Worm (Caenorhabditis elegans): Measurements from ENCODE around the gene cng-1.

ce11 chrV:15012542-15013301 is 18.6 kb downstream of the cng-1 start:
- no peak for TF ChIP-seq pax-1 (tag; optimal IDR thresholded peaks at IDR 0.05)
- no peak for TF ChIP-seq fkh-10 (GFP tag; optimal IDR thresholded peaks at IDR 0.05)
- TF ChIP-seq elt-2 (tag; optimal IDR thresholded peaks at IDR 0.05), result no peak
- TF ChIP-seq ceh-6 (GFP tag; optimal IDR thresholded peaks at IDR 0.05), result no peak
- no peak for TF ChIP-seq pqm-1 (tag; optimal IDR thresholded peaks at IDR 0.05)
- no peak for TF ChIP-seq C08G9.2 (tag; optimal IDR thresholded peaks at IDR 0.05)
- TF ChIP-seq ttx-3 (tag; optimal IDR thresholded peaks at IDR 0.05), result no peak
- no peak for TF ChIP-seq nfya-1 (tag; optimal IDR thresholded peaks at IDR 0.05)
- no peak for TF ChIP-seq sox-4 (tag; optimal IDR thresholded peaks at IDR 0.05)
- no peak for TF ChIP-seq unc-3 (GFP tag; conservative IDR thresholded peaks at IDR 0.05)
- TF ChIP-seq unc-3 (tag; optimal IDR thresholded peaks at IDR 0.05), result no peak

Data from whole organism, late embryonic.